Worm (Caenorhabditis elegans): ENCODE measurements around the gene C35D10.10.

DNA sequence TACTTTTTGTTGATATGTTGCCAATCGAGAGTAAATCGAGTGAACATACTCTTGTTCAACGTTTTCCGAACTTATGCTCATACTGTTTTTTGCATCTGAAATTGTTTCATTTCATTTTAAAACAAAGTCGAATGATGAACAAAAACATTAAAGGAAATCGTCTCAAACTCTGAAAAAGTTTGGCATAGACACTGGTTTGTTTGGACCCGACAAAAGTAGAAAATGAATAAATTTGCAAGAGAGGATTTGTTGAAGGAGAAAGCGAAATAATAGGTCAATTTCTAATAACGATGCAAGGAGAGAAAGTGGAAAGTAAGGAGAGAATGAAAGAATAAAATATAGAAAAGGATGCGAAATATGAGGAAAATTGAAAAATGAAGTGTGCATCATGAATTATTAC, 13.1 kb upstream of the C35D10.10 start, which contains the start of gene C35D10.12:
- TF ChIP-seq unc-86 (tag; optimal IDR thresholded peaks at IDR 0.05) (no peak), tbx-2 (tag; optimal IDR thresholded peaks at IDR 0.05) (no peak), nhr-237 (tag; optimal IDR thresholded peaks at IDR 0.05) (no peak), lin-14 (GFP tag; optimal IDR thresholded peaks at IDR 0.05) (no peak), mep-1 (tag; optimal IDR thresholded peaks at IDR 0.05) (no peak)

Measured in whole organism, L1 larva.